Worm (Caenorhabditis elegans) whole organism, late embryonic: Measurements from ENCODE around the gene C02H6.3.
"Not testable (repeated sequence)": the region's sequence is repeated elsewhere in the genome, so short reads cannot be mapped to it uniquely, and the experiment has no call there.

Experiments used
- ceh-19 ChIP-seq: fragments of 200-800 bp; sonication (Bioruptor generic); optimal IDR thresholded peaks from 2 replicates; lab custom pipeline; 2018; ENCODE audit warnings: mild to moderate bottlenecking, missing genetic modification characterization, missing compliant biosample characterization
- unc-42 ChIP-seq: sonication (generic microtip); optimal IDR thresholded peaks from 2 replicates; lab custom pipeline; 2016; ENCODE audit warnings: missing genotype, missing genetic modification characterization, missing compliant biosample characterization
- unc-55 ChIP-seq: sonication (generic microtip); optimal IDR thresholded peaks from 2 replicates; lab custom pipeline; 2017; ENCODE audit warnings: missing biosample characterization, missing genetic modification reagents, missing genetic modification characterization

The C02H6.3 gene

DNA sequence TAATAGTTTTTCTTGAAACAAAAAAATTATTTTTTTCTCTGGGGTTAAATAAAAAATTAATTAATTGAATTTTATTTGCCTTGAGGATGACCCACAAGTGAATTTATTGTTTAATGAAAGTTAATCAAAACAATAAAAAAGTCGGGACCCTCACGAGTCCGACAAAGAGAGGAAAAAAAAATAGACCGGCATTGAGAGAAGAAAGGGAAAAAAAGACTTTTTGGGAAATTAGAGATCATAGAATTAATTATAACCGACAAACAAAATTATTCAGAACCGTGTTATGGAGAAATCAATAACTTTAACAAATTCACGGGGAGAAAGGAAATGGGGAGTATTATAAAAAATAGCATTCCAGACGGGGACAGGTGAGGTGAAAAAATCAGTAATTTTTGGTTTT, 50.4 kb downstream of the C02H6.3 start, which contains the start of gene F10G2.7:
F10G2.7 (minus strand) TSS at position 101 of the 400 bp plus-strand sequence.
- TF ChIP-seq unc-42 (tag; lab: Kevin White, UChicago); unc-55 (GFP tag; lab: Kevin White, UChicago); ceh-19 (GFP tag; lab: Kevin White, UChicago): not testable (repeated sequence)
